Fruit fly (Drosophila melanogaster): ENCODE data around the gene Rpp30.

Gene Rpp30

DNA sequence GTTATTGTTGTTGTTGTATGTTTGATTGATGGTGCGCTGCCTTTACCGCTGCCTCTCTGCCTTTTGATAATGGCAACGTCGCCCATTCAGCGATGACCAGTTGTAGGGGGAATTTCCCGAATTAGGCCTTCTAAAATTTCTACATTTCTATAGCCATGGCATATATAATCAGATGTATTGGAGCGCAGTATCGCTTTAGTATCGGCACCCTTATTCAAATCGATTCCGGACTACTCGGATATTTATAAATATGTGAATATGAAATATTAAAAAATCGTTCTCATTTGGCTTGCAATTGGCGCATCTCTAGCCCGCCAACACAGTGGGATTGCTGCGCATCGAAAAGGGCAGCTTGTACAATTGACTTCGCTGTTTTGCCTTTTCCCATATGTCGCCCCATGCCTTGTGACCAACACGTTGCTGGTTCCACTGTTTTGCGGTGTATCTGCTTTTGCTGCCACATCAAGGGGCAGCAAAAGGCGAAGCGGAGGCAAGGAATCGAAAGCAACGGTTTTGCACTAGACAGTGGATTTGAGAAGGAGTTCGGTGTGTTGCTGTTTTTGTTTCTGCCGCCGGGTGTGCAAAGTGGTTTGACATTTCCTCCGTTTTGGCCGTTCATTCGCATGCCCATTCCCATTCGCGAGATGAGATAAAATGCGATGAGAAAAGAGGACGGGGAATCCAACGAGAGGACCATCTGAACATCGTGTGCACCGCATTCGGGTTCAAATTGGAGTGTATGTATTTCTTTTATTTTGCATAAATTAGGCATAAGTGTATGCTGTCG lies 27.4 kb downstream of the Rpp30 start (continued):
- peak; percentile 92 for TF ChIP-seq pdm3 (GFP tag; optimal IDR thresholded peaks at IDR 0.05)
- peak; percentile 80 for TF ChIP-seq CG34406 (GFP tag; optimal IDR thresholded peaks at IDR 0.05)
- peak; percentile 71 for TF ChIP-seq CG15336 (GFP tag; IDR thresholded peaks at IDR 0.05)
- peak; percentile 54 for TF ChIP-seq fd85E (GFP tag; optimal IDR thresholded peaks at IDR 0.05)
- TF ChIP-seq Hr4 (GFP tag; optimal IDR thresholded peaks at IDR 0.05) = peak; percentile 90
- TF ChIP-seq lz (GFP tag; optimal IDR thresholded peaks at IDR 0.05) = peak; percentile 88
- TF ChIP-seq CG4318 (GFP tag; optimal IDR thresholded peaks at IDR 0.05) = peak; percentile 83
- peak; percentile 84 for TF ChIP-seq CG11762 (GFP tag; optimal IDR thresholded peaks at IDR 0.05; ENCODE audit: insufficient read depth)
- TF ChIP-seq CG6792 (GFP tag; optimal IDR thresholded peaks at IDR 0.05) = peak; percentile 87
- peak; percentile 86 for TF ChIP-seq Sox102F (GFP tag; optimal IDR thresholded peaks at IDR 0.05)
- peak; percentile 77 for TF ChIP-seq Sox15 (GFP tag; optimal IDR thresholded peaks at IDR 0.05)
- TF ChIP-seq vri (GFP tag; optimal IDR thresholded peaks at IDR 0.05) = peak; percentile 84
- TF ChIP-seq CG10631 (GFP tag; optimal IDR thresholded peaks at IDR 0.05) = peak; percentile 93
- peak; percentile 88 for TF ChIP-seq CG31627 (GFP tag; optimal IDR thresholded peaks at IDR 0.05)
- TF ChIP-seq CG6854 (GFP tag; optimal IDR thresholded peaks at IDR 0.05) = peak; percentile 11

DNA sequence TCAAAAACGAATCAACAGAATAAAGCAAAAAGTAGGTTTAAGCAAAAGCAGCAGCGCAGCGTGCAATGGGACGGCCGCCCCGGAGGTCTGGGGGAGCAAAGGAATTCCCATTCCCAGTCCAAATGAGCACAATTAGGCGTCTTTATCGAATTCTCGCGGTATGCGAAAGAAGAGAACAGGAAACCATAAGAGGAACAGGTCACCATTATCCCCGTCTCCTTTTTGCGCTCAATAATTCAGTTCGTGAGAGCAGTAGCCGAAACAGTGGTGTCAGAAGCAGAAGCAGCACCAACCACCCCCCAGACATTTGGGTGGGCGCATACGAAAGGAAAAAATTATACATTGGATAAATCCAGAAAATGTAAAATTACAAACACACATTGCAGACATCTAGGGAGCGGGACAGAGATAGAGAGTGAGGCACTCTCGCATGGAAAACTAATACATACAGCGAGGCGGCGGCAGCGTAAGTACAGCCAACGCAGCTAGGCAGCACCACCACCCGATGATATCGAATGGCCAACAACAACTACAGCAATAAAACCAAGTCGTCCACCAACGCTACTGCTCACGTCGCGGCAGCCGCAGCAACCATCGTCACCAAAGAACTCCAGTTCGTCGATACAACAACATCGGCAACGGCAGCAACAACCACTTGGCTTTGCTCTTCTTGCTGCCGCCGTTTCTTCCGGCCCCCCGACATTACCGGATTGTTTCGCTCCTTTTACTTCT lies 28.1 kb downstream of the Rpp30 start:
- TF ChIP-seq Eip75B (GFP tag; optimal IDR thresholded peaks at IDR 0.05) (no peak), Ets21C (GFP tag; optimal IDR thresholded peaks at IDR 0.05) (no peak), CG6854 (GFP tag; optimal IDR thresholded peaks at IDR 0.05) (no peak), fd85E (GFP tag; optimal IDR thresholded peaks at IDR 0.05) (no peak), CG6792 (GFP tag; optimal IDR thresholded peaks at IDR 0.05) (no peak), topi (GFP tag; optimal IDR thresholded peaks at IDR 0.05) (no peak), Hr4 (GFP tag; optimal IDR thresholded peaks at IDR 0.05) (no peak), achi (GFP tag; optimal IDR thresholded peaks at IDR 0.05) (no peak), CG3032 (tag; optimal IDR thresholded peaks at IDR 0.05) (no peak), CG10669 (GFP tag; optimal IDR thresholded peaks at IDR 0.05) (no peak), CG16779 (tag; optimal IDR thresholded peaks at IDR 0.05) (no peak), CG4318 (GFP tag; optimal IDR thresholded peaks at IDR 0.05) (no peak), Lpt (GFP tag; optimal IDR thresholded peaks at IDR 0.05) (no peak), fkh (GFP tag; optimal IDR thresholded peaks at IDR 0.05) (no peak), CG34406 (GFP tag; optimal IDR thresholded peaks at IDR 0.05) (no peak), Eip93F (GFP tag; optimal IDR thresholded peaks at IDR 0.05) (no peak), esn (GFP tag; optimal IDR thresholded peaks at IDR 0.05) (no peak)

DNA sequence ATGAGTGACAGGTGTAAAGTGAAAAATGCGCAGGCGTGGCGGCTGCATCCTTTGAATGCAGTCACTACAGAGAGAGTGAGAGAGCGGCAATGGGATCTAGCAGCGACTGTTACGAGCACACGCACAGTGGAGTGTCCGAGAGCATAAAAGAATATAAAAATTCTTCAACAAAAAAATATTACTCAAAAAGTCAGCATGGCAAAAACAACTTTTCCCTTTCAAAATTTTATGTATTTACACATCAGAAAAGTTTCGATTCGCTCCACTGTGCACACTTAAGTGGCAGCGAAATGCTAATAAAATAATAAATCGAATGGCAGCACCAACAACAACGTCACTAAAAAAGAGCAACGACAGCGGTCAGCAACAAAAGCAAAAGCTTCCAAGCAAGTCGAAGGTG lies 28.8 kb downstream of the Rpp30 start:
- peak; percentile 93 for TF ChIP-seq CG10669 (GFP tag; optimal IDR thresholded peaks at IDR 0.05)
- TF ChIP-seq Eip78C (GFP tag) = peak; percentile 98
- TF ChIP-seq CG6163 (GFP tag; IDR thresholded peaks at IDR 0.05) = peak; percentile 97
- TF ChIP-seq Hr39 (GFP tag; optimal IDR thresholded peaks at IDR 0.05) = peak; percentile 92
- TF ChIP-seq CG11294 (GFP tag; IDR thresholded peaks at IDR 0.05) = peak; percentile 91
- TF ChIP-seq pdm3 (GFP tag; optimal IDR thresholded peaks at IDR 0.05) = peak; percentile 95
- TF ChIP-seq CG11762 (GFP tag; optimal IDR thresholded peaks at IDR 0.05; ENCODE audit: insufficient read depth) = peak; percentile 87
- TF ChIP-seq vri (GFP tag; optimal IDR thresholded peaks at IDR 0.05) = peak; percentile 90
- TF ChIP-seq Gug (GFP tag; IDR thresholded peaks at IDR 0.05) = peak; percentile 91
- TF ChIP-seq Eip75B (GFP tag; optimal IDR thresholded peaks at IDR 0.05) = peak; percentile 95
- peak; percentile 92 for TF ChIP-seq CG8632 (GFP tag; optimal IDR thresholded peaks at IDR 0.05)
- peak; percentile 89 for TF ChIP-seq cyc (GFP tag; optimal IDR thresholded peaks at IDR 0.05)
- peak; percentile 92 for TF ChIP-seq CG6792 (GFP tag; optimal IDR thresholded peaks at IDR 0.05)
- peak; percentile 93 for TF ChIP-seq topi (GFP tag; optimal IDR thresholded peaks at IDR 0.05)
- peak; percentile 90 for TF ChIP-seq Sox102F (GFP tag; optimal IDR thresholded peaks at IDR 0.05)
- TF ChIP-seq CG10631 (GFP tag; optimal IDR thresholded peaks at IDR 0.05) = peak; percentile 94
- peak; percentile 89 for TF ChIP-seq CG16779 (tag; optimal IDR thresholded peaks at IDR 0.05)
- peak; percentile 94 for TF ChIP-seq Hr4 (GFP tag; optimal IDR thresholded peaks at IDR 0.05)
- TF ChIP-seq Ets21C (GFP tag; optimal IDR thresholded peaks at IDR 0.05) = peak; percentile 86
- TF ChIP-seq Sox14 (GFP tag; optimal IDR thresholded peaks at IDR 0.05) = peak; percentile 97
- peak; percentile 56 for TF ChIP-seq Eip93F (GFP tag; optimal IDR thresholded peaks at IDR 0.05)
- TF ChIP-seq Blimp-1 (GFP tag; optimal IDR thresholded peaks at IDR 0.05) = peak; percentile 61
- TF ChIP-seq spab (GFP tag; optimal IDR thresholded peaks at IDR 0.05) = peak; percentile 93
- TF ChIP-seq CG6808 (GFP tag; optimal IDR thresholded peaks at IDR 0.05) = peak; percentile 90
- TF ChIP-seq CG8119 (GFP tag; IDR thresholded peaks at IDR 0.05) = peak; percentile 96
- TF ChIP-seq ss (GFP tag; optimal IDR thresholded peaks at IDR 0.05) = peak; percentile 70 to 77
- TF ChIP-seq esn (GFP tag; optimal IDR thresholded peaks at IDR 0.05) = peak; percentile 94
- TF ChIP-seq fd59A (GFP tag; optimal IDR thresholded peaks at IDR 0.05) = peak; percentile 93
- TF ChIP-seq CG31627 (GFP tag; optimal IDR thresholded peaks at IDR 0.05) = peak; percentile 91
- peak; percentile 84 for TF ChIP-seq dsx (GFP tag; optimal IDR thresholded peaks at IDR 0.05; ENCODE audit: poor library complexity, severe bottlenecking)
- peak; percentile 34 for TF ChIP-seq fkh (GFP tag; optimal IDR thresholded peaks at IDR 0.05)
- TF ChIP-seq CG3032 (tag; optimal IDR thresholded peaks at IDR 0.05) = peak; percentile 91
